Worm (Caenorhabditis elegans) whole organism, L4 larva: ENCODE results near the gene K11D12.14.

Source experiments
- D1046.2 ChIP-seq: fragments of 200-800 bp; sonication (Bioruptor generic); IDR thresholded peaks from 2 replicates; pipeline ENCODE4 v1.3.6; 2022; ENCODE audit warnings: missing genetic modification characterization, missing compliant biosample characterization
- F10B5.3 ChIP-seq: sonication (generic microtip); optimal IDR thresholded peaks from 2 replicates; lab custom pipeline; 2016; ENCODE audit warnings: mild to moderate bottlenecking, missing genetic modification characterization, missing compliant biosample characterization
- F26F4.8 ChIP-seq: fragments of 200-800 bp; sonication (Bioruptor generic); conservative IDR thresholded peaks from 2 replicates; pipeline ENCODE4 v1.3.6; 2022; ENCODE audit warnings: missing genetic modification characterization, missing compliant biosample characterization
- F37D6.2 ChIP-seq: sonication (generic microtip); optimal IDR thresholded peaks from 2 replicates; lab custom pipeline; 2016; ENCODE audit warnings: mild to moderate bottlenecking, missing genetic modification characterization, missing compliant biosample characterization
- R02D3.7 ChIP-seq: fragments of 150-350 bp; sonication (generic microtip); optimal IDR thresholded peaks from 3 replicates; lab custom pipeline; 2014; ENCODE audit warnings: missing biosample characterization, missing genetic modification characterization
- T26A8.4 ChIP-seq: fragments of 200-800 bp; sonication (Bioruptor generic); IDR thresholded peaks from 2 replicates; pipeline ENCODE4 v1.3.6; 2022; ENCODE audit warnings: missing genetic modification characterization, missing compliant biosample characterization
- ZK337.2 ChIP-seq: fragments of 200-800 bp; sonication (Bioruptor generic); IDR thresholded peaks from 2 replicates; pipeline ENCODE4 v1.3.6; 2022; ENCODE audit warnings: missing genetic modification reagents, missing genetic modification characterization, missing compliant biosample characterization
- ZK546.5 ChIP-seq, 2 experiments: sonication (generic microtip); optimal IDR thresholded peaks; 2 replicates each; lab custom pipeline; 2017; ENCODE audit warnings: missing biosample characterization in 2 of 2, missing genetic modification characterization in 2 of 2
- aly-2 ChIP-seq: sonication (generic microtip); optimal IDR thresholded peaks from 2 replicates; lab custom pipeline; 2018; ENCODE audit warnings: missing biosample characterization, missing genetic modification characterization
- ces-1 ChIP-seq: fragments of 150-350 bp; sonication (generic microtip); optimal IDR thresholded peaks from 4 replicates; lab custom pipeline; 2014; ENCODE audit warnings: missing biosample characterization, missing genetic modification reagents, missing genetic modification characterization
- cey-2 ChIP-seq: sonication (generic microtip); optimal IDR thresholded peaks from 3 replicates; lab custom pipeline; 2017; ENCODE audit warnings: missing genetic modification characterization, mild to moderate bottlenecking, missing compliant biosample characterization, antibody characterized with exemption, borderline replicate concordance; ENCODE audit not compliant: insufficient read depth
- ctbp-1 ChIP-seq: fragments of 200-800 bp; sonication (Bioruptor generic); IDR thresholded peaks from 2 replicates; pipeline ENCODE4 v1.3.6; 2022; ENCODE audit warnings: missing genetic modification reagents, missing genetic modification characterization, missing compliant biosample characterization
- daf-19 ChIP-seq: fragments of 200-800 bp; sonication (Bioruptor generic); conservative IDR thresholded peaks from 2 replicates; pipeline ENCODE4 v1.3.6; 2022; ENCODE audit warnings: missing genetic modification characterization, missing compliant biosample characterization
- daf-8 ChIP-seq: fragments of 200-800 bp; sonication (Bioruptor generic); IDR thresholded peaks from 2 replicates; pipeline ENCODE4 v1.3.6; 2022; ENCODE audit warnings: missing genetic modification characterization, missing compliant biosample characterization
- dmd-6 ChIP-seq: fragments of 200-800 bp; sonication (Bioruptor generic); IDR thresholded peaks from 2 replicates; pipeline ENCODE4 v1.3.6; 2022; ENCODE audit warnings: missing genetic modification reagents, missing genetic modification characterization, missing compliant biosample characterization
- dpl-1 ChIP-seq: fragments of 150-350 bp; optimal IDR thresholded peaks from 2 replicates; lab custom pipeline; 2014; ENCODE audit warnings: missing biosample characterization, missing genetic modification reagents, missing genetic modification characterization
- duxl-1 ChIP-seq: sonication (generic microtip); optimal IDR thresholded peaks from 2 replicates; lab custom pipeline; 2016; ENCODE audit warnings: mild to moderate bottlenecking, missing genetic modification characterization, moderate library complexity, missing compliant biosample characterization; ENCODE audit not compliant: poor library complexity
- dve-1 ChIP-seq: sonication (generic microtip); optimal IDR thresholded peaks from 2 replicates; lab custom pipeline; 2017; ENCODE audit warnings: antibody characterized with exemption, mild to moderate bottlenecking, missing genetic modification characterization, missing compliant biosample characterization; ENCODE audit not compliant: insufficient read depth
- hlh-11 ChIP-seq: fragments of 200-800 bp; sonication (Bioruptor generic); optimal IDR thresholded peaks from 2 replicates; lab custom pipeline; 2018; ENCODE audit warnings: mild to moderate bottlenecking, missing genetic modification characterization, missing compliant biosample characterization
- jun-1 ChIP-seq: fragments of 150-350 bp; optimal IDR thresholded peaks from 2 replicates; lab custom pipeline; 2014; ENCODE audit warnings: missing biosample characterization, missing genetic modification reagents, missing genetic modification characterization
- lin-38 ChIP-seq: fragments of 200-800 bp; sonication (Bioruptor generic); IDR thresholded peaks from 2 replicates; pipeline ENCODE4 v1.3.6; 2022; ENCODE audit warnings: missing genetic modification reagents, missing genetic modification characterization, missing compliant biosample characterization
- mes-2 ChIP-seq: sonication (generic microtip); optimal IDR thresholded peaks from 2 replicates; lab custom pipeline; 2016; ENCODE audit warnings: missing genotype, mild to moderate bottlenecking, missing genetic modification characterization, missing compliant biosample characterization; ENCODE audit not compliant: poor library complexity, severe bottlenecking
- nhr-10 ChIP-seq: fragments of 150-350 bp; optimal IDR thresholded peaks from 2 replicates; lab custom pipeline; 2014; ENCODE audit warnings: missing biosample characterization, missing genetic modification characterization
- nhr-102 ChIP-seq: sonication (generic microtip); optimal IDR thresholded peaks from 2 replicates; lab custom pipeline; 2016; ENCODE audit warnings: mild to moderate bottlenecking, missing genetic modification characterization, moderate library complexity, missing compliant biosample characterization
- nhr-11 ChIP-seq: fragments of 150-350 bp; optimal IDR thresholded peaks from 2 replicates; lab custom pipeline; 2014; ENCODE audit warnings: missing biosample characterization, missing genetic modification characterization
- nhr-111 ChIP-seq: fragments of 200-800 bp; sonication (Bioruptor generic); optimal IDR thresholded peaks from 2 replicates; lab custom pipeline; 2018; ENCODE audit warnings: mild to moderate bottlenecking, missing genetic modification characterization, missing compliant biosample characterization
- nhr-25 ChIP-seq: sonication (generic microtip); optimal IDR thresholded peaks from 2 replicates; lab custom pipeline; 2017; ENCODE audit warnings: missing genetic modification characterization, mild to moderate bottlenecking, missing compliant biosample characterization, antibody characterized with exemption, moderate library complexity, borderline replicate concordance; ENCODE audit not compliant: insufficient read depth
- nhr-28 ChIP-seq: fragments of 150-350 bp; optimal IDR thresholded peaks from 2 replicates; lab custom pipeline; 2014; ENCODE audit warnings: missing biosample characterization, missing genetic modification characterization
- nhr-48 ChIP-seq: sonication (generic microtip); optimal IDR thresholded peaks from 2 replicates; lab custom pipeline; 2016; ENCODE audit warnings: mild to moderate bottlenecking, missing genetic modification characterization, missing compliant biosample characterization
- nhr-77 ChIP-seq: fragments of 150-350 bp; optimal IDR thresholded peaks from 2 replicates; lab custom pipeline; 2014; ENCODE audit warnings: missing biosample characterization, missing genetic modification characterization
- pqm-1 ChIP-seq: sonication (generic microtip); optimal IDR thresholded peaks from 2 replicates; lab custom pipeline; 2017; ENCODE audit warnings: missing biosample characterization, missing genetic modification characterization
- saeg-2 ChIP-seq: fragments of 200-800 bp; sonication (Bioruptor generic); IDR thresholded peaks from 2 replicates; pipeline ENCODE4 v1.3.6; 2022; ENCODE audit warnings: missing genetic modification reagents, missing genetic modification characterization, missing compliant biosample characterization
- set-16 ChIP-seq: fragments of 200-800 bp; sonication (Bioruptor generic); IDR thresholded peaks from 2 replicates; pipeline ENCODE4 v1.3.6; 2022; ENCODE audit warnings: missing genetic modification reagents, missing genetic modification characterization, missing compliant biosample characterization
- snpc-4 ChIP-seq: fragments of 150-350 bp; optimal IDR thresholded peaks from 2 replicates; lab custom pipeline; 2014; ENCODE audit warnings: missing biosample characterization, missing genetic modification characterization
- spr-3 ChIP-seq: fragments of 200-800 bp; sonication (Bioruptor generic); optimal IDR thresholded peaks from 2 replicates; lab custom pipeline; 2018; ENCODE audit warnings: mild to moderate bottlenecking, missing genetic modification characterization, missing compliant biosample characterization
- tag-97 ChIP-seq: fragments of 200-800 bp; sonication (Bioruptor generic); IDR thresholded peaks from 2 replicates; pipeline ENCODE4 v1.3.6; 2022; ENCODE audit warnings: missing genetic modification characterization, missing compliant biosample characterization
- unc-130 ChIP-seq: sonication (generic microtip); optimal IDR thresholded peaks from 2 replicates; lab custom pipeline; 2016; ENCODE audit warnings: missing genetic modification reagents, missing genetic modification characterization, missing compliant biosample characterization
- unc-62 ChIP-seq, 3 experiments: fragments of 150-350 bp in 1 of 3; sonication (generic microtip); optimal IDR thresholded peaks in 2 of 3; peaks in 1 of 3; 1 replicate in 1 of 3; 2 replicates in 2 of 3; lab custom pipeline; 2014 to 2017; ENCODE audit warnings: missing biosample characterization in 3 of 3, missing genetic modification characterization in 3 of 3, missing genetic modification reagents in 3 of 3, missing genotype in 1 of 3
- zag-1 ChIP-seq: fragments of 150-350 bp; optimal IDR thresholded peaks from 2 replicates; lab custom pipeline; 2014; ENCODE audit warnings: missing biosample characterization, missing genetic modification characterization
- zip-2 ChIP-seq: fragments of 150-350 bp; optimal IDR thresholded peaks from 2 replicates; lab custom pipeline; 2014; ENCODE audit warnings: missing biosample characterization, missing genetic modification characterization
- ztf-11 ChIP-seq: fragments of 150-350 bp; optimal IDR thresholded peaks from 2 replicates; lab custom pipeline; 2014; ENCODE audit warnings: missing biosample characterization, missing genetic modification characterization
- ztf-7 ChIP-seq: fragments of 150-350 bp; optimal IDR thresholded peaks from 2 replicates; lab custom pipeline; 2014; ENCODE audit warnings: missing biosample characterization, missing genetic modification characterization

The K11D12.14 gene

ce11 chrV:5049333-5049942 is at the start of gene K11D12.14, which contains the start of gene pqn-51 (continued):
- TF ChIP-seq mes-2 (tag; lab: Kevin White, UChicago): peak; percentile 83
- TF ChIP-seq ZK546.5 (tag; optimal IDR thresholded peaks at IDR 0.05; lab: Kevin White, UChicago): peak; percentile 42 to 90
- peak; percentile 93 for TF ChIP-seq lin-38 (GFP tag; lab: Robert Waterston, UW)
- TF ChIP-seq zag-1 (tag; lab: Kevin White, UChicago): no peak
- peak; percentile 88 for TF ChIP-seq jun-1 (tag; lab: Kevin White, UChicago)
- TF ChIP-seq D1046.2: peak; percentile 76; the same call in 1 of the 2 replicates

ce11 chrV:5000406-5000805 is 49.0 kb upstream of the K11D12.14 start, which contains the start of gene ugt-7:
ugt-7 (minus strand) TSS chrV:5000566.
- TF ChIP-seq nhr-28 (tag; lab: Kevin White, UChicago) (peak; percentile 42), T26A8.4 (GFP tag; lab: Robert Waterston, UW) (no peak), daf-8 (GFP tag; lab: Robert Waterston, UW) (no peak), R02D3.7 (no peak), nhr-10 (tag; lab: Kevin White, UChicago) (no peak), pqm-1 (tag; lab: Kevin White, UChicago) (peak; percentile 72), nhr-77 (tag; lab: Kevin White, UChicago) (peak; percentile 11), zip-2 (tag; lab: Kevin White, UChicago) (no peak), tag-97 (GFP tag; lab: Robert Waterston, UW) (no peak), ctbp-1 (no peak)
- TF ChIP-seq, all 104 proteins: peak for 3

ce11 chrV:5001386-5001785 is 48.0 kb upstream of the K11D12.14 start, which contains the start of gene srr-8:
srr-8 (plus strand) TSS chrV:5001686.
- TF ChIP-seq dmd-6 (peak; percentile 9; the same call in 1 of the 2 replicates), ztf-11 (tag; lab: Kevin White, UChicago) (no peak), snpc-4 (no peak), nhr-11 (no peak), zip-2 (tag; lab: Kevin White, UChicago) (no peak)
- TF ChIP-seq, all 104 proteins: peak for 1

ce11 chrV:5012193-5012853 is 37.1 kb upstream of the K11D12.14 start, which contains the start of gene srr-6:
srr-6 (plus strand) TSS chrV:5012803.
- TF ChIP-seq unc-62 (GFP tag; optimal IDR thresholded peaks at IDR 0.05 in 1 of 2; lab: Kevin White, UChicago) (peak in 1 of 2 experiments; percentile 88), unc-62 (tag; optimal IDR thresholded peaks at IDR 0.05; lab: Kevin White, UChicago) (no peak), ztf-7 (tag; lab: Kevin White, UChicago) (no peak), spr-3 (no peak), nhr-25 (tag; lab: Kevin White, UChicago) (no peak), nhr-102 (tag; lab: Kevin White, UChicago) (no peak), dpl-1 (GFP tag; lab: Kevin White, UChicago) (no peak), nhr-111 (GFP tag; lab: Kevin White, UChicago) (no peak), ZK337.2 (GFP tag; lab: Robert Waterston, UW) (no peak), dve-1 (no peak), D1046.2 (no peak), unc-130 (GFP tag; lab: Kevin White, UChicago) (no peak), cey-2 (tag; lab: Kevin White, UChicago) (no peak), F37D6.2 (tag; lab: Kevin White, UChicago) (no peak), daf-19 (GFP tag; lab: Robert Waterston, UW) (no peak), F26F4.8 (GFP tag; lab: Robert Waterston, UW) (no peak), F10B5.3 (tag; lab: Kevin White, UChicago) (no peak), nhr-48 (tag; lab: Kevin White, UChicago) (no peak), ces-1 (GFP tag; lab: Kevin White, UChicago) (no peak), saeg-2 (no peak), snpc-4 (no peak), duxl-1 (tag; lab: Kevin White, UChicago) (no peak), aly-2 (tag; lab: Kevin White, UChicago) (no peak), hlh-11 (tag; lab: Kevin White, UChicago) (peak; percentile 54), ztf-11 (tag; lab: Kevin White, UChicago) (no peak), ZK546.5 (tag; optimal IDR thresholded peaks at IDR 0.05; lab: Kevin White, UChicago) (no peak), set-16 (GFP tag; lab: Robert Waterston, UW) (no peak)
